Fruit fly (Drosophila melanogaster): ENCODE results near the gene mtrm.

Gene mtrm

DNA sequence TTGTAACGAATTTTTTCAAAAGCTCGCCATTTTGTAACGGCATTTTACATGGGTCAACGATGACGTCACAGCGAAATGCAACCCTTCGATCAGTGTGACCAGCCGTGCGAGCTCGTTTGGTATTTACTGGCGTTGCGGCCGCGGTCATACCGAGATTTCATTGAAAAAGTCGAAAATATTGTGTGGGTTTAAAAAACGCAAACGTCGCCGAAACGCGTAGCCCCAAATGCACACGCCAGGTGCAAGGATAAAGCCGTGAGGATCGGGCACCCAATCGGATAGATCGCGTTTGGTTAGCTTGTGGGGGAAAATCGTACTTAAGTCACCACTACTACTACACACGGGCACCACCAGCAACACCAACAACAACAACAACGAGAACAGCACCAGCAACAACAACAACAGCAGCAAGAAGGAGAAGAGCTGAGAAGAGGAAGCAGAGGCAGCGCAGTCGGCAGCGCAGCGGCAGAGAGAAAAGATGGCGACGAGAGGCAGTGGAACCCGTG is 12.1 kb downstream of the mtrm start, which contains the start of gene Cbl (continued):
- TF ChIP-seq repo (GFP tag; optimal IDR thresholded peaks at IDR 0.05) (peak; percentile 26), HLH4C (GFP tag; IDR thresholded peaks at IDR 0.05; ENCODE audit: partially characterized antibody) (peak; percentile 22; the same call in 1 of the 3 replicates), Aef1 (GFP tag; IDR thresholded peaks at IDR 0.05) (peak; percentile 74; the same call in 2 of the 3 replicates), zfh1 (GFP tag; IDR thresholded peaks at IDR 0.05) (no peak), CrebB (tag; optimal IDR thresholded peaks at IDR 0.05) (peak; percentile 35), Bgb (GFP tag; IDR thresholded peaks at IDR 0.05; ENCODE audit: partially characterized antibody) (peak; percentile 49; the same call in 1 of the 2 replicates), Opbp (GFP tag; IDR thresholded peaks at IDR 0.05; ENCODE audit: partially characterized antibody) (0 out of 3 replicates have a peak, but pooled peaks have one; percentile 5), MTF-1 (GFP tag; optimal IDR thresholded peaks at IDR 0.05; ENCODE audit: borderline replicate concordance) (peak; percentile 52), Dbx (GFP tag; IDR thresholded peaks at IDR 0.05) (no peak), CG17385 (GFP tag; optimal IDR thresholded peaks at IDR 0.05) (peak; percentile 99), Sin3A (optimal IDR thresholded peaks at IDR 0.05) (peak; percentile 79), Hmx (GFP tag; optimal IDR thresholded peaks at IDR 0.05) (no peak), CG33213 (GFP tag; optimal IDR thresholded peaks at IDR 0.05) (peak; percentile 68), CG31224 (GFP tag; IDR thresholded peaks at IDR 0.05) (no peak), NC2β (GFP tag; optimal IDR thresholded peaks at IDR 0.05) (peak; percentile 23), CG6254 (GFP tag; optimal IDR thresholded peaks at IDR 0.05) (no peak), Dad (GFP tag; optimal IDR thresholded peaks at IDR 0.05) (no peak), Doc2 (GFP tag; IDR thresholded peaks at IDR 0.05) (no peak), pros (GFP tag; optimal IDR thresholded peaks at IDR 0.05) (no peak), CG18262 (tag; optimal IDR thresholded peaks at IDR 0.05) (peak; percentile 24), nau (GFP tag; optimal IDR thresholded peaks at IDR 0.05) (no peak), Sry-δ (GFP tag; optimal IDR thresholded peaks at IDR 0.05) (peak; percentile 46), Max (GFP tag; optimal IDR thresholded peaks at IDR 0.05) (peak; percentile 10)

DNA sequence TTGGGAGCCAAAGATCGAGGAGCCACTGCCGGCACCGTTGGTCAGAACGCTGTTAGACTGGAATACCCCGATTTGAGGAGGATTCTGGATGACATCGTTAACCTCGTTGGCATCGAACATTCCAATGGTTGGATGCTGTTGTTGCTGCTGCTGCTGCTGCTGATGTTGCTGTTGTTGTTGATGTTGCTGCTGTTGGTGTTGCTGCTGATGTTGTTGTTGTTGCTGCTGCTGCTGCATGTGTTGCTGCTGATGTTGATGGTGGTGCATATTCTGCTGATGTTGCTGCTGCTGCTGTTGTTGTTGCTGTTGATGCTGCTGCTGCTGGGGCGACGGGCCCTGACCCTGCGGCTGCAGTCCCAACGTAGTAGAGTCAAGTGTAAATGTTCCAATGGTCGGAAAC is 24.8 kb downstream of the mtrm start:
- TF ChIP-seq CG6813 (GFP tag; optimal IDR thresholded peaks at IDR 0.05) (no peak), CG31441 (GFP tag; IDR thresholded peaks at IDR 0.05) (no peak), wek (GFP tag; optimal IDR thresholded peaks at IDR 0.05) (no peak), Dp (GFP tag; optimal IDR thresholded peaks at IDR 0.05) (no peak), CG4360 (GFP tag; IDR thresholded peaks at IDR 0.05) (peak; percentile 72), Dfd (GFP tag; optimal IDR thresholded peaks at IDR 0.05) (peak in 1 of 2 experiments; percentile 78), CG14014 (GFP tag; IDR thresholded peaks at IDR 0.05) (0 out of 2 replicates have a peak, but pooled peaks have one; percentile 15)

DNA sequence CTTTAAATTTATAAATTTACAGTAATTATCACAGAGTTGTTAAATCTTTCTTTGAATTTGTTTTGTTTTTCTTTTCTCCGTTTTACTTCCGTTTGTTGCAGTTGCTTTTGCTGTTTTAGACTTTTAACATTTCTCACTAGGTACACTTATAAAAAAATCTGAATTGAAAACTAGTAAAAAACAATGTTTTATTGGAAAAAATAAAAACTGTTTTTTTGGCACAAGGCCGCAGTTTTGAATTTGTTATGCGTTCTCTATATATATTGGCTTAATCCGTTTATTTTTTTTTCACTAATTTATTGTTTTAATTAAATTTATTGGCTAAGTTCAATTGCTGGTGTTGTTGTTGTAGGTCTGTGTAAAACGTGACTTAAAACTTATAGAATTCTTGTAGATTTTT is 27.3 kb downstream of the mtrm start:
- TF ChIP-seq CG10979 (tag; optimal IDR thresholded peaks at IDR 0.05) = peak; percentile 4
- peak; percentile 74 for TF ChIP-seq sens (GFP tag)
- peak; percentile 53 for TF ChIP-seq gem (tag; optimal IDR thresholded peaks at IDR 0.05)
- TF ChIP-seq vnd (GFP tag; IDR thresholded peaks at IDR 0.05; ENCODE audit: partially characterized antibody) = no peak
- peak; percentile 11 for TF ChIP-seq az2 (GFP tag; optimal IDR thresholded peaks at IDR 0.05)
- TF ChIP-seq CG11093 (GFP tag; IDR thresholded peaks at IDR 0.05) = peak; percentile 10; the same call in 1 of the 3 replicates
- no peak for TF ChIP-seq Six4 (GFP tag; optimal IDR thresholded peaks at IDR 0.05)
- peak; percentile 17; the same call in 1 of the 3 replicates for TF ChIP-seq row (GFP tag; IDR thresholded peaks at IDR 0.05)
- peak; percentile 7; the same call in 1 of the 2 replicates for TF ChIP-seq Xrp1 (GFP tag; IDR thresholded peaks at IDR 0.05)
- peak; percentile 33 for TF ChIP-seq fd96Cb (tag; optimal IDR thresholded peaks at IDR 0.05)
- TF ChIP-seq lmd (GFP tag; IDR thresholded peaks at IDR 0.05) = no peak
